Fruit fly (Drosophila melanogaster) whole organism, embryonic: ENCODE results near the gene Arfip.

Source experiments
- B-H1 ChIP-seq: fragments of 200-800 bp; sonication (Bioruptor generic); IDR thresholded peaks from 3 replicates; pipeline ENCODE4 v1.3.6; 2022; ENCODE audit warnings: missing biosample characterization, missing genetic modification characterization
- CG10565 ChIP-seq: fragments of 200-800 bp; sonication (Bioruptor generic); optimal IDR thresholded peaks from 3 replicates; lab custom pipeline; 2016; ENCODE audit warnings: missing biosample characterization, mild to moderate bottlenecking, missing genetic modification characterization
- CG12391 ChIP-seq: fragments of 200-800 bp; sonication (Bioruptor generic); optimal IDR thresholded peaks from 3 replicates; lab custom pipeline; 2018; ENCODE audit warnings: missing biosample characterization, mild to moderate bottlenecking, missing genetic modification characterization, moderate library complexity
- CG12769 ChIP-seq: fragments of 200-800 bp; sonication (Bioruptor generic); optimal IDR thresholded peaks from 2 replicates; lab custom pipeline; 2019; ENCODE audit warnings: missing biosample characterization, mild to moderate bottlenecking, missing genetic modification characterization, moderate library complexity
- CG17359 ChIP-seq: fragments of 200-800 bp; sonication (Bioruptor generic); optimal IDR thresholded peaks from 3 replicates; lab custom pipeline; 2018; ENCODE audit warnings: missing biosample characterization, mild to moderate bottlenecking, missing genetic modification characterization, moderate library complexity
- CG18476 ChIP-seq: fragments of 200-800 bp; sonication (Bioruptor generic); optimal IDR thresholded peaks from 2 replicates; lab custom pipeline; 2016; ENCODE audit warnings: missing biosample characterization, mild to moderate bottlenecking, missing genetic modification characterization
- CG18599 ChIP-seq: fragments of 200-800 bp; sonication (Bioruptor generic); optimal IDR thresholded peaks from 3 replicates; lab custom pipeline; 2017; ENCODE audit warnings: missing biosample characterization, missing genetic modification characterization, mild to moderate bottlenecking, moderate library complexity, missing genetic modification reagents
- CG31441 ChIP-seq: fragments of 200-800 bp; sonication (Bioruptor generic); IDR thresholded peaks from 2 replicates; pipeline ENCODE4 v1.3.6; 2022; ENCODE audit warnings: missing biosample characterization, missing genetic modification characterization
- CG4282 ChIP-seq: fragments of 200-800 bp; sonication (Bioruptor generic); optimal IDR thresholded peaks from 2 replicates; lab custom pipeline; 2016; ENCODE audit warnings: missing biosample characterization, missing genetic modification characterization
- CG4854 ChIP-seq: fragments of 200-800 bp; sonication (Bioruptor generic); optimal IDR thresholded peaks from 2 replicates; lab custom pipeline; 2016; ENCODE audit warnings: missing biosample characterization, missing genetic modification characterization, inconsistent platforms
- CG8924 ChIP-seq: fragments of 200-800 bp; optimal IDR thresholded peaks from 3 replicates; lab custom pipeline; 2019; ENCODE audit warnings: missing biosample characterization, mild to moderate bottlenecking, missing genetic modification characterization, moderate library complexity
- CG8944 ChIP-seq: fragments of 200-800 bp; sonication (Bioruptor generic); optimal IDR thresholded peaks from 3 replicates; lab custom pipeline; 2016; ENCODE audit warnings: missing biosample characterization, missing genetic modification characterization
- CG9727 ChIP-seq: fragments of 200-800 bp; sonication (Bioruptor generic); optimal IDR thresholded peaks from 3 replicates; lab custom pipeline; 2017; ENCODE audit warnings: missing biosample characterization, mild to moderate bottlenecking, missing genetic modification characterization
- CHES-1-like ChIP-seq: fragments of 200-800 bp; sonication (Bioruptor generic); optimal IDR thresholded peaks from 2 replicates; lab custom pipeline; 2016; ENCODE audit warnings: missing biosample characterization, missing genetic modification characterization
- CTCF ChIP-seq: fragments of 200-800 bp; sonication (Bioruptor generic); optimal IDR thresholded peaks from 2 replicates; lab custom pipeline; 2017; ENCODE audit warnings: missing biosample characterization, mild to moderate bottlenecking, missing genetic modification characterization, moderate library complexity
- CrebB ChIP-seq: fragments of 200-800 bp; sonication (Bioruptor generic); optimal IDR thresholded peaks from 3 replicates; lab custom pipeline; 2018; ENCODE audit warnings: missing biosample characterization, mild to moderate bottlenecking, missing genetic modification characterization
- D19B ChIP-seq: fragments of 200-800 bp; sonication (Bioruptor generic); optimal IDR thresholded peaks from 2 replicates; lab custom pipeline; 2017; ENCODE audit warnings: missing biosample characterization, mild to moderate bottlenecking, missing genetic modification characterization
- Dll ChIP-seq: fragments of 200-800 bp; sonication (Bioruptor generic); IDR thresholded peaks from 4 replicates; pipeline ENCODE4 v1.3.6; 2022; ENCODE audit warnings: missing biosample characterization, missing genetic modification characterization; ENCODE audit not compliant: partially characterized antibody
- Dref ChIP-seq: fragments of 200-800 bp; sonication (Bioruptor generic); IDR thresholded peaks from 2 replicates; pipeline ENCODE4 v1.3.6; 2022; ENCODE audit warnings: missing biosample characterization, missing genetic modification characterization
- H15 ChIP-seq: fragments of 200-800 bp; sonication (Bioruptor generic); IDR thresholded peaks from 3 replicates; pipeline ENCODE4 v1.3.6; 2022; ENCODE audit warnings: missing biosample characterization, missing genetic modification characterization
- HLH3B ChIP-seq: fragments of 200-800 bp; sonication (Bioruptor generic); IDR thresholded peaks from 2 replicates; pipeline ENCODE4 v1.3.6; 2022; ENCODE audit warnings: missing biosample characterization, missing genetic modification characterization
- Hey ChIP-seq: fragments of 200-800 bp; sonication (Bioruptor generic); optimal IDR thresholded peaks from 3 replicates; lab custom pipeline; 2018; ENCODE audit warnings: missing biosample characterization, mild to moderate bottlenecking, missing genetic modification characterization
- HmgZ ChIP-seq: fragments of 200-800 bp; sonication (Bioruptor generic); optimal IDR thresholded peaks from 2 replicates; lab custom pipeline; 2018; ENCODE audit warnings: missing biosample characterization, mild to moderate bottlenecking, missing genetic modification characterization
- Lim3 ChIP-seq: fragments of 200-800 bp; sonication (Bioruptor generic); IDR thresholded peaks from 2 replicates; pipeline ENCODE4 v1.3.6; 2022; ENCODE audit warnings: missing biosample characterization, missing genetic modification characterization
- NC2α ChIP-seq: fragments of 200-800 bp; sonication (Bioruptor generic); optimal IDR thresholded peaks from 2 replicates; lab custom pipeline; 2016; ENCODE audit warnings: missing biosample characterization, missing genetic modification characterization
- Scr ChIP-seq: fragments of 200-800 bp; sonication (Bioruptor generic); IDR thresholded peaks from 2 replicates; pipeline ENCODE4 v1.3.6; 2022; ENCODE audit warnings: missing biosample characterization, missing genetic modification characterization; ENCODE audit not compliant: partially characterized antibody
- Side ChIP-seq: fragments of 200-800 bp; sonication (Bioruptor generic); optimal IDR thresholded peaks from 2 replicates; lab custom pipeline; 2016; ENCODE audit warnings: missing biosample characterization, missing genetic modification characterization
- Spps ChIP-seq: fragments of 200-800 bp; sonication (Bioruptor generic); optimal IDR thresholded peaks from 2 replicates; lab custom pipeline; 2018; ENCODE audit warnings: missing biosample characterization, mild to moderate bottlenecking, missing genetic modification characterization
- Xrp1 ChIP-seq: fragments of 200-800 bp; sonication (Bioruptor generic); IDR thresholded peaks from 2 replicates; pipeline ENCODE4 v1.3.6; 2022; ENCODE audit warnings: missing biosample characterization, missing genetic modification characterization
- YL-1 ChIP-seq: fragments of 200-800 bp; sonication (Bioruptor generic); optimal IDR thresholded peaks from 3 replicates; lab custom pipeline; 2017; ENCODE audit warnings: missing biosample characterization, mild to moderate bottlenecking, missing genetic modification characterization
- ase ChIP-seq: fragments of 200-800 bp; sonication (Bioruptor generic); IDR thresholded peaks from 3 replicates; pipeline ENCODE4 v1.3.6; 2022; ENCODE audit warnings: missing biosample characterization, missing genetic modification characterization
- bigmax ChIP-seq: fragments of 200-800 bp; sonication (Bioruptor generic); optimal IDR thresholded peaks from 2 replicates; lab custom pipeline; 2018; ENCODE audit warnings: missing biosample characterization, mild to moderate bottlenecking, missing genetic modification characterization
- cato ChIP-seq: fragments of 200-800 bp; sonication (Bioruptor generic); optimal IDR thresholded peaks from 2 replicates; lab custom pipeline; 2016; ENCODE audit warnings: missing biosample characterization, missing genetic modification characterization, borderline replicate concordance
- chinmo ChIP-seq: fragments of 200-800 bp; sonication (Bioruptor generic); IDR thresholded peaks from 4 replicates; pipeline ENCODE4 v1.3.6; 2022; ENCODE audit warnings: missing biosample characterization, missing genetic modification characterization; ENCODE audit not compliant: partially characterized antibody
- crol ChIP-seq: fragments of 200-800 bp; sonication (Bioruptor generic); IDR thresholded peaks from 2 replicates; pipeline ENCODE4 v1.3.6; 2022; ENCODE audit warnings: missing biosample characterization, missing genetic modification characterization
- disco-r ChIP-seq: fragments of 200-800 bp; sonication (Bioruptor generic); optimal IDR thresholded peaks from 2 replicates; lab custom pipeline; 2016; ENCODE audit warnings: missing biosample characterization, missing genetic modification characterization
- fru ChIP-seq: fragments of >200 bp; optimal IDR thresholded peaks from 2 replicates; lab custom pipeline; 2017
- gcm ChIP-seq: fragments of 200-800 bp; sonication (Bioruptor generic); optimal IDR thresholded peaks from 2 replicates; lab custom pipeline; 2019; ENCODE audit warnings: missing biosample characterization, mild to moderate bottlenecking, missing genetic modification characterization, moderate library complexity
- her ChIP-seq: fragments of 200-800 bp; sonication (Bioruptor generic); optimal IDR thresholded peaks from 2 replicates; lab custom pipeline; 2016; ENCODE audit warnings: missing biosample characterization, missing genetic modification characterization
- kah ChIP-seq: fragments of 200-800 bp; sonication (Bioruptor generic); optimal IDR thresholded peaks from 2 replicates; lab custom pipeline; 2018; ENCODE audit warnings: missing biosample characterization, mild to moderate bottlenecking, missing genetic modification characterization
- knrl ChIP-seq: fragments of 200-800 bp; sonication (Bioruptor generic); IDR thresholded peaks from 3 replicates; pipeline ENCODE4 v1.3.6; 2022; ENCODE audit warnings: missing biosample characterization, missing genetic modification characterization; ENCODE audit not compliant: partially characterized antibody
- lilli ChIP-seq: fragments of 200-800 bp; sonication (Bioruptor generic); optimal IDR thresholded peaks from 3 replicates; lab custom pipeline; 2016; ENCODE audit warnings: missing biosample characterization, missing genetic modification characterization
- luna ChIP-seq: fragments of 200-800 bp; sonication (Bioruptor generic); optimal IDR thresholded peaks from 2 replicates; lab custom pipeline; 2016; ENCODE audit warnings: missing biosample characterization, missing genetic modification characterization
- pho ChIP-seq: fragments of 200-800 bp; sonication (Bioruptor generic); optimal IDR thresholded peaks from 2 replicates; lab custom pipeline; 2016; ENCODE audit warnings: missing biosample characterization, missing genetic modification characterization
- pnt ChIP-seq: fragments of 200-800 bp; sonication (Bioruptor generic); optimal IDR thresholded peaks from 3 replicates; lab custom pipeline; 2016; ENCODE audit warnings: missing biosample characterization, missing genetic modification characterization
- sima ChIP-seq: fragments of 200-800 bp; sonication (Bioruptor generic); optimal IDR thresholded peaks from 2 replicates; lab custom pipeline; 2016; ENCODE audit warnings: missing biosample characterization, missing genetic modification characterization
- sna ChIP-seq: fragments of 200-800 bp; sonication (Bioruptor generic); IDR thresholded peaks from 2 replicates; pipeline ENCODE4 v1.3.6; 2022; ENCODE audit warnings: missing biosample characterization, missing genetic modification characterization; ENCODE audit not compliant: partially characterized antibody
- unc-4 ChIP-seq: fragments of 200-800 bp; sonication (Bioruptor generic); IDR thresholded peaks from 2 replicates; pipeline ENCODE4 v1.3.6; 2022; ENCODE audit warnings: missing biosample characterization, missing genetic modification characterization; ENCODE audit not compliant: partially characterized antibody
- zf30C ChIP-seq: fragments of 200-800 bp; sonication (Bioruptor generic); optimal IDR thresholded peaks from 3 replicates; lab custom pipeline; 2018; ENCODE audit warnings: missing biosample characterization, mild to moderate bottlenecking, missing genetic modification characterization

Gene Arfip

DNA sequence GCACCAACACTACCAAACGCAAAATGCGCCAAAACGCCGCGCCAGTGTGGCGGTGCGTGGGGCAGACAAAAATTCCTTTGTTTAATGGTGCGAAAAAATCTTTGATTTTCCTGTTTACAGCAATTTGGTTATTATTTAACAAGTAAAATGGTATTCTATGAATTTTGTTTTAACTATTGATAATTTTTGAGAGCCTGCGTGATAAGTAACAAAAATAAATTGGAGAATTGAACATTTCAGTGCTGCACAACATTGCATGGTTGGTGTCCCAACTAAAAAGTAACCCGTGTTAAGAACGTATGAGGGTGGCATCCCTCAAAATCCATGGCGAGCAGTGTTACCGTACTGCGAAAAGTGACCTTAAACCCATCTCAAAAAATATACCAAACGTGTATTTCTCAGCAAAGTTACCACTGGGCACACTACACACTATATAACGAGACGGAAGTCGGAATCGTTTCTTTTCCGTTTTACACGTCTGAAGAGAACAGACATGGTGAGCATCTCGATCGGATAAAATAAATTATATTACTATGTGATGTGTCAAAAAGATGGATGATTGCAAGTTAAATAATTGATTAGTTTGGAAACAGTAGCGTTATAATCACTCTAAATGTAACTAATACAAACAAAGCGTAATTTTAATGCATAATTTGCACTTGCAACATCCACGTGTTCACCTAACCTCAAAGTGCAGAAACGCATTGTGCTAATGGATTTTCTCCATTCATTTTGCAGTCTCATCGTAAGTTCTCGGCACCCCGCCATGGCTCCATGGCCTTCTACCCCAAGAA, 13.2 kb downstream of the Arfip start, which contains the start of the genes CG6693 and RpL3 (continued):
- TF ChIP-seq cato (GFP tag; lab: Kevin White, UChicago), result peak; percentile 43
- TF ChIP-seq CG18599, result peak; percentile 72
- TF ChIP-seq Side (GFP tag; lab: Kevin White, UChicago), result peak; percentile 63
- TF ChIP-seq HLH3B, result peak; percentile 67; the same call in 1 of the 2 replicates
- TF ChIP-seq Dll (GFP tag; lab: Robert Waterston, UW), result no peak
- TF ChIP-seq B-H1, result peak; percentile 23; the same call in 1 of the 3 replicates
- TF ChIP-seq sna (GFP tag; lab: Robert Waterston, UW), result no peak
- TF ChIP-seq Scr (GFP tag; lab: Robert Waterston, UW), result no peak; the same call in 1 of the 2 replicates
- peak; percentile 44 for TF ChIP-seq Xrp1
- TF ChIP-seq crol (GFP tag; lab: Robert Waterston, UW), result no peak; the same call in 1 of the 2 replicates
- TF ChIP-seq H15 (GFP tag; lab: Robert Waterston, UW), result peak; percentile 41; the same call in 1 of the 3 replicates
- peak; percentile 88 for TF ChIP-seq NC2α (GFP tag; lab: Kevin White, UChicago)
- peak; percentile 78 for TF ChIP-seq gcm (GFP tag; lab: Kevin White, UChicago)
- peak; percentile 56 for TF ChIP-seq Spps (tag; lab: Kevin White, UChicago)
- peak; percentile 77 for TF ChIP-seq CG9727 (GFP tag; lab: Kevin White, UChicago)
- peak; percentile 84 for TF ChIP-seq CG17359 (tag; lab: Kevin White, UChicago)
- peak; percentile 74 for TF ChIP-seq CG31441 (GFP tag; lab: Robert Waterston, UW)

DNA sequence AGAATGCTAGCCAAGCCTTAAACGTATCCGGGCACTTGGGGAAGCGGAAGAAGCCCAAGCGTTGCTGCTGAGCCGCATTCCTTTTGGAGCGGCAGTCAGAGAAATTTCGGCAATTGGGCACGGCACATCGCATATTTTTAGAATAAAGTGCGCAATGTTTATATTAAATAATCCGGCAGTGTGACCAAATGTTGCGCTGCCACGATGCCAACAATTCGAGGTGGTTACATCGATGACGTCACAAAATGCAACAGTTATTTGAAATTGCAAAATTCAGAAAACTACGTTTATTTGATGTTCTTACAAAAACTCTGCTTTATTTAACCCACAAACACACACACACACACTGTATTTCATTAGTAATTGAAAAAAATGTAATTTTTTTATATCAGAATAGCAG, 14.9 kb downstream of the Arfip start, which contains the start of gene CG6689:
Gene CG6689, minus strand, starts transcription at position 182 of the 400 bp plus-strand sequence.
- TF ChIP-seq HmgZ (tag; lab: Kevin White, UChicago), result peak; percentile 64
- TF ChIP-seq luna, result no peak
- TF ChIP-seq CHES-1-like (GFP tag; lab: Kevin White, UChicago), result peak; percentile 13
- TF ChIP-seq lilli (GFP tag; lab: Kevin White, UChicago), result peak; percentile 43
- no peak for TF ChIP-seq D19B (GFP tag; lab: Kevin White, UChicago)
- no peak for TF ChIP-seq Hey (tag; lab: Kevin White, UChicago)
- no peak for TF ChIP-seq HLH3B
- TF ChIP-seq YL-1, result peak; percentile 59
- no peak for TF ChIP-seq unc-4
- no peak for TF ChIP-seq CG10565 (GFP tag; lab: Kevin White, UChicago)
- TF ChIP-seq Dref (GFP tag; lab: Robert Waterston, UW), result no peak
- peak; percentile 12 for TF ChIP-seq CTCF (GFP tag; lab: Kevin White, UChicago)
- no peak for TF ChIP-seq chinmo (GFP tag; lab: Robert Waterston, UW)
- TF ChIP-seq CG4282, result no peak
- no peak for TF ChIP-seq pnt (GFP tag; lab: Kevin White, UChicago)
- no peak for TF ChIP-seq bigmax (GFP tag; lab: Kevin White, UChicago)
- peak; percentile 1 for TF ChIP-seq CG12769 (tag; lab: Kevin White, UChicago)
- no peak for TF ChIP-seq CG18476 (GFP tag; lab: Kevin White, UChicago)
- no peak for TF ChIP-seq fru (lab: Kevin White, UChicago)
- no peak for TF ChIP-seq zf30C (GFP tag; lab: Kevin White, UChicago)
- no peak for TF ChIP-seq disco-r
- no peak for TF ChIP-seq Lim3
- no peak for TF ChIP-seq her (GFP tag; lab: Kevin White, UChicago)
- no peak for TF ChIP-seq ase (GFP tag; lab: Robert Waterston, UW)
- TF ChIP-seq CG8944, result no peak
- peak; percentile 8 for TF ChIP-seq CrebB (tag; lab: Kevin White, UChicago)
- TF ChIP-seq CG8924 (tag; lab: Kevin White, UChicago), result peak; percentile 21
- no peak for TF ChIP-seq sima
- 0 out of 3 replicates have a peak, but pooled peaks have one; percentile 7 for TF ChIP-seq knrl (GFP tag; lab: Robert Waterston, UW)
- peak; percentile 1 for TF ChIP-seq CG4854 (GFP tag; lab: Kevin White, UChicago)
- no peak for TF ChIP-seq kah (GFP tag; lab: Kevin White, UChicago)
- no peak for TF ChIP-seq pho
- peak; percentile 33 for TF ChIP-seq CG12391 (tag; lab: Kevin White, UChicago)
